Fruit fly (Drosophila melanogaster) whole organism, embryonic: ENCODE measurements around the gene CalpB.

ENCODE experiments used
- Antp ChIP-seq: fragments of 200-800 bp; sonication (Bioruptor generic); optimal IDR thresholded peaks from 3 replicates; lab custom pipeline; 2016; ENCODE audit warnings: missing biosample characterization, missing genetic modification characterization
- Atf-2 ChIP-seq: fragments of 200-800 bp; sonication (Bioruptor generic); optimal IDR thresholded peaks from 2 replicates; lab custom pipeline; 2016; ENCODE audit warnings: missing biosample characterization, missing genetic modification characterization
- BEAF-32 ChIP-seq: fragments of 200-800 bp; sonication (Bioruptor generic); optimal IDR thresholded peaks from 3 replicates; lab custom pipeline; 2017; ENCODE audit warnings: missing biosample characterization, missing genetic modification characterization, mild to moderate bottlenecking, moderate library complexity, missing genetic modification reagents
- Bgb ChIP-seq: fragments of 200-800 bp; sonication (Bioruptor generic); IDR thresholded peaks from 2 replicates; pipeline ENCODE4 v1.3.6; 2022; ENCODE audit warnings: missing biosample characterization, missing genetic modification characterization; ENCODE audit not compliant: partially characterized antibody
- CG11398 ChIP-seq: fragments of 200-800 bp; sonication (Bioruptor generic); optimal IDR thresholded peaks from 2 replicates; lab custom pipeline; 2016; ENCODE audit warnings: missing biosample characterization, missing genetic modification characterization
- CG12104 ChIP-seq: fragments of 200-800 bp; sonication (Bioruptor generic); optimal IDR thresholded peaks from 3 replicates; lab custom pipeline; 2016; ENCODE audit warnings: missing biosample characterization, missing genetic modification characterization
- CG13775 ChIP-seq: fragments of 200-800 bp; sonication (Bioruptor generic); optimal IDR thresholded peaks from 3 replicates; lab custom pipeline; 2017; ENCODE audit warnings: missing biosample characterization, mild to moderate bottlenecking, missing genetic modification characterization
- CG14965 ChIP-seq: fragments of 200-800 bp; sonication (Bioruptor generic); optimal IDR thresholded peaks from 2 replicates; lab custom pipeline; 2016; ENCODE audit warnings: missing biosample characterization, missing genetic modification characterization, borderline replicate concordance
- CG17361 ChIP-seq: fragments of 200-800 bp; sonication (Bioruptor generic); IDR thresholded peaks from 3 replicates; pipeline ENCODE4 v1.3.6; 2022; ENCODE audit warnings: missing biosample characterization, missing genetic modification characterization
- CG18262 ChIP-seq: fragments of 200-800 bp; optimal IDR thresholded peaks from 3 replicates; lab custom pipeline; 2019; ENCODE audit warnings: missing biosample characterization, mild to moderate bottlenecking, missing genetic modification characterization, moderate library complexity
- CG18619 ChIP-seq: fragments of 200-800 bp; sonication (Bioruptor generic); optimal IDR thresholded peaks from 3 replicates; lab custom pipeline; 2017; ENCODE audit warnings: missing biosample characterization, mild to moderate bottlenecking, missing genetic modification characterization
- CG2678 ChIP-seq: fragments of 200-800 bp; sonication (Bioruptor generic); optimal IDR thresholded peaks from 3 replicates; lab custom pipeline; 2019; ENCODE audit warnings: missing biosample characterization, mild to moderate bottlenecking, missing genetic modification characterization, moderate library complexity
- CG30020 ChIP-seq: fragments of 200-800 bp; optimal IDR thresholded peaks from 2 replicates; lab custom pipeline; 2019; ENCODE audit warnings: missing biosample characterization, mild to moderate bottlenecking, missing genetic modification characterization, moderate library complexity
- CG3065 ChIP-seq: fragments of 200-800 bp; sonication (Bioruptor generic); optimal IDR thresholded peaks from 2 replicates; lab custom pipeline; 2016; ENCODE audit warnings: missing biosample characterization, missing genetic modification characterization
- CG31388 ChIP-seq: fragments of 200-800 bp; sonication (Bioruptor generic); optimal IDR thresholded peaks from 2 replicates; lab custom pipeline; 2016; ENCODE audit warnings: missing biosample characterization, missing genetic modification characterization
- CG3847 ChIP-seq: fragments of 200-800 bp; sonication (Bioruptor generic); IDR thresholded peaks from 2 replicates; pipeline ENCODE4 v1.3.6; 2022; ENCODE audit warnings: missing biosample characterization, missing genetic modification characterization
- CG4424 ChIP-seq: fragments of 200-800 bp; sonication (Bioruptor generic); optimal IDR thresholded peaks from 3 replicates; lab custom pipeline; 2016; ENCODE audit warnings: missing biosample characterization, missing genetic modification characterization
- CG7372 ChIP-seq: fragments of 200-800 bp; sonication (Bioruptor generic); IDR thresholded peaks from 2 replicates; pipeline ENCODE4 v1.3.6; 2022; ENCODE audit warnings: missing biosample characterization, missing genetic modification characterization
- CG8089 ChIP-seq: fragments of 200-800 bp; sonication (Bioruptor generic); optimal IDR thresholded peaks from 3 replicates; lab custom pipeline; 2016; ENCODE audit warnings: missing biosample characterization, missing genetic modification characterization
- CG8924 ChIP-seq: fragments of 200-800 bp; optimal IDR thresholded peaks from 3 replicates; lab custom pipeline; 2019; ENCODE audit warnings: missing biosample characterization, mild to moderate bottlenecking, missing genetic modification characterization, moderate library complexity
- CG9609 ChIP-seq: fragments of 200-800 bp; sonication (Bioruptor generic); optimal IDR thresholded peaks from 3 replicates; lab custom pipeline; 2016; ENCODE audit warnings: missing biosample characterization, missing genetic modification characterization
- CG9727 ChIP-seq: fragments of 200-800 bp; sonication (Bioruptor generic); optimal IDR thresholded peaks from 3 replicates; lab custom pipeline; 2017; ENCODE audit warnings: missing biosample characterization, mild to moderate bottlenecking, missing genetic modification characterization
- Eip74EF ChIP-seq, 2 experiments: fragments of 200-800 bp in 1 of 2; fragments of >200 bp in 1 of 2; sonication (Bioruptor generic) in 1 of 2; optimal IDR thresholded peaks; 2 replicates each; lab custom pipeline; 2017 to 2019; ENCODE audit warnings: missing biosample characterization in 2 of 2, missing genetic modification characterization in 2 of 2, mild to moderate bottlenecking in 1 of 2, moderate library complexity in 1 of 2
- Hmr ChIP-seq: fragments of 200-800 bp; sonication (Bioruptor generic); optimal IDR thresholded peaks from 3 replicates; lab custom pipeline; 2017; ENCODE audit warnings: mild to moderate bottlenecking, missing biosample characterization, missing genetic modification reagents, missing genetic modification characterization
- Hr39 ChIP-seq: fragments of >200 bp; optimal IDR thresholded peaks from 2 replicates; lab custom pipeline; 2017
- MBD-R2 ChIP-seq: fragments of 200-800 bp; sonication (Bioruptor generic); IDR thresholded peaks from 2 replicates; pipeline ENCODE4 v1.3.6; 2022; ENCODE audit warnings: missing biosample characterization, missing genetic modification characterization
- MESR4 ChIP-seq: fragments of 200-800 bp; sonication (Bioruptor generic); optimal IDR thresholded peaks from 2 replicates; lab custom pipeline; 2018; ENCODE audit warnings: missing biosample characterization, mild to moderate bottlenecking, missing genetic modification characterization, moderate library complexity
- Neu2 ChIP-seq: fragments of 200-800 bp; sonication (Bioruptor generic); optimal IDR thresholded peaks from 3 replicates; lab custom pipeline; 2016; ENCODE audit warnings: missing biosample characterization, missing genetic modification characterization, borderline replicate concordance
- Nf-YC ChIP-seq: fragments of 200-800 bp; optimal IDR thresholded peaks from 3 replicates; lab custom pipeline; 2019; ENCODE audit warnings: missing biosample characterization, mild to moderate bottlenecking, missing genetic modification characterization, moderate library complexity
- Sry-δ ChIP-seq: fragments of 200-800 bp; sonication (Bioruptor generic); optimal IDR thresholded peaks from 2 replicates; lab custom pipeline; 2016; ENCODE audit warnings: missing biosample characterization, missing genetic modification characterization
- ab ChIP-seq: fragments of 200-800 bp; sonication (Bioruptor generic); optimal IDR thresholded peaks from 2 replicates; lab custom pipeline; 2016; ENCODE audit warnings: missing biosample characterization, missing genetic modification characterization
- ac ChIP-seq: fragments of 200-800 bp; sonication (Bioruptor generic); optimal IDR thresholded peaks from 3 replicates; lab custom pipeline; 2017; ENCODE audit warnings: missing biosample characterization, mild to moderate bottlenecking, missing genetic modification characterization
- amos ChIP-seq: fragments of 200-800 bp; sonication (Bioruptor generic); IDR thresholded peaks from 2 replicates; pipeline ENCODE4 v1.3.6; 2022; ENCODE audit warnings: missing biosample characterization, missing genetic modification characterization; ENCODE audit not compliant: partially characterized antibody
- bigmax ChIP-seq: fragments of 200-800 bp; sonication (Bioruptor generic); optimal IDR thresholded peaks from 2 replicates; lab custom pipeline; 2018; ENCODE audit warnings: missing biosample characterization, mild to moderate bottlenecking, missing genetic modification characterization
- crol ChIP-seq: fragments of 200-800 bp; sonication (Bioruptor generic); IDR thresholded peaks from 2 replicates; pipeline ENCODE4 v1.3.6; 2022; ENCODE audit warnings: missing biosample characterization, missing genetic modification characterization
- disco-r ChIP-seq: fragments of 200-800 bp; sonication (Bioruptor generic); optimal IDR thresholded peaks from 2 replicates; lab custom pipeline; 2016; ENCODE audit warnings: missing biosample characterization, missing genetic modification characterization
- dm ChIP-seq: fragments of 200-800 bp; sonication (Bioruptor generic); optimal IDR thresholded peaks from 3 replicates; lab custom pipeline; 2016; ENCODE audit warnings: missing biosample characterization, missing genetic modification characterization
- gcm ChIP-seq: fragments of 200-800 bp; sonication (Bioruptor generic); optimal IDR thresholded peaks from 2 replicates; lab custom pipeline; 2019; ENCODE audit warnings: missing biosample characterization, mild to moderate bottlenecking, missing genetic modification characterization, moderate library complexity
- gfzf ChIP-seq: fragments of 200-800 bp; sonication (Bioruptor generic); optimal IDR thresholded peaks from 2 replicates; lab custom pipeline; 2016; ENCODE audit warnings: missing biosample characterization, mild to moderate bottlenecking, missing genetic modification characterization, moderate library complexity
- hkb ChIP-seq, 2 experiments: fragments of 200-800 bp in 1 of 2; fragments of >200 bp in 1 of 2; sonication (Bioruptor generic) in 1 of 2; IDR thresholded peaks in 1 of 2; optimal IDR thresholded peaks in 1 of 2; 2 replicates each; pipeline versions ENCODE4 v1.3.6 to Lab custom; 2017 to 2022; ENCODE audit warnings: missing biosample characterization in 1 of 2, missing genetic modification characterization in 1 of 2
- pita ChIP-seq: fragments of 200-800 bp; sonication (Bioruptor generic); optimal IDR thresholded peaks from 2 replicates; lab custom pipeline; 2017; ENCODE audit warnings: missing biosample characterization, mild to moderate bottlenecking, missing genetic modification characterization
- seq ChIP-seq: fragments of 200-800 bp; sonication (Bioruptor generic); IDR thresholded peaks from 2 replicates; pipeline ENCODE4 v1.3.6; 2022; ENCODE audit warnings: missing biosample characterization, missing genetic modification characterization
- sima ChIP-seq: fragments of 200-800 bp; sonication (Bioruptor generic); optimal IDR thresholded peaks from 2 replicates; lab custom pipeline; 2016; ENCODE audit warnings: missing biosample characterization, missing genetic modification characterization
- sr ChIP-seq: fragments of 200-800 bp; sonication (Bioruptor generic); IDR thresholded peaks from 3 replicates; pipeline ENCODE4 v1.3.6; 2022; ENCODE audit warnings: missing biosample characterization, missing genetic modification characterization
- toy ChIP-seq: fragments of 200-800 bp; sonication (Bioruptor generic); IDR thresholded peaks from 2 replicates; pipeline ENCODE4 v1.3.6; 2022; ENCODE audit warnings: missing biosample characterization, missing genetic modification characterization
- trh ChIP-seq: fragments of 200-800 bp; sonication (Bioruptor generic); optimal IDR thresholded peaks from 2 replicates; lab custom pipeline; 2016; ENCODE audit warnings: missing biosample characterization, missing genetic modification characterization
- vfl ChIP-seq: fragments of 200-800 bp; sonication (Bioruptor generic); optimal IDR thresholded peaks from 2 replicates; lab custom pipeline; 2016; ENCODE audit warnings: missing biosample characterization, missing genetic modification characterization
- wdn ChIP-seq: fragments of 200-800 bp; sonication (Bioruptor generic); IDR thresholded peaks from 2 replicates; pipeline ENCODE4 v1.3.6; 2022; ENCODE audit warnings: missing biosample characterization, missing genetic modification characterization
- wek ChIP-seq: fragments of 200-800 bp; sonication (Bioruptor generic); optimal IDR thresholded peaks from 3 replicates; lab custom pipeline; 2018; ENCODE audit warnings: missing biosample characterization, mild to moderate bottlenecking, missing genetic modification characterization, moderate library complexity
- z ChIP-seq: fragments of 200-800 bp; sonication (Bioruptor generic); IDR thresholded peaks from 3 replicates; pipeline ENCODE4 v1.3.6; 2022; ENCODE audit warnings: missing biosample characterization, missing genetic modification characterization

CalpB gene

DNA sequence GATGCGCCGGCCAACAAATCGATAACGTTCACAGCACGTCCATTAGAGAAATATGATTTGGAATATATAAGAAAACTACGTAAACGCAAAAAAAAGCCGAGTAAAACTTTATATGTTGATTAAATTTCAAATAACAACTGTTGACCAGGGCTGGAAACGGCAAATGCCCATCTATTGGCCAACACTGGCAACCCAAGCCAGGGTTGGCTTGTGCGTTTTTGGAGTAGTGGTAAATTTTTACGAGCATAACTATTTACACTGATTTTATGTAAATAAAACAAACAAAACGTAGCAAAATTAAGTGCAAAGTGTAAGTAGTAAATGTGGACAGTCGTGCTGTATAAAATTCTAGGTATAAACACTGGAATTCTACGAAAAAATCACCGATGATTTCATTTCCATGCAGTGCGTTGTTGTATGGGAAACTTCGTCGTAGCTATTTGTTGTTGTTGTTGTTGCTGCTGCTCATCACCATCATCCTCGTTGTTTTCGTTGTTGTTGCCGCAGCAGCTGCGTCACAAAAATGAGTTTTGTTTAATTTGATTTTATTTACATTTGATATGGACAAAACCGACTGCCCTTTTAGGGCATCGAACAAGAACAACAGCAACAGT lies 10.6 kb downstream of the CalpB start, which contains the start of gene nudE (continued):
- TF ChIP-seq CG14965 (GFP tag; lab: Kevin White, UChicago) (no peak), CG17361 (GFP tag; lab: Robert Waterston, UW) (no peak), CG9609 (GFP tag; lab: Kevin White, UChicago) (no peak), MESR4 (GFP tag; lab: Kevin White, UChicago) (peak; percentile 84), trh (GFP tag; lab: Kevin White, UChicago) (no peak), Neu2 (peak; percentile 17), CG12104 (GFP tag; lab: Kevin White, UChicago) (no peak), CG18262 (tag; lab: Kevin White, UChicago) (no peak), crol (GFP tag; lab: Robert Waterston, UW) (no peak), CG3065 (GFP tag; lab: Kevin White, UChicago) (no peak), Eip74EF (GFP tag; optimal IDR thresholded peaks at IDR 0.05; lab: Kevin White, UChicago) (no peak), CG2678 (tag; lab: Kevin White, UChicago) (peak; percentile 42), vfl (GFP tag; lab: Kevin White, UChicago) (no peak), CG11398 (GFP tag; lab: Kevin White, UChicago) (no peak), gfzf (no peak), Atf-2 (GFP tag; lab: Kevin White, UChicago) (no peak), CG13775 (GFP tag; lab: Kevin White, UChicago) (no peak), sima (GFP tag; lab: Kevin White, UChicago) (no peak), Nf-YC (no peak), Hr39 (lab: Kevin White, UChicago) (no peak), gcm (GFP tag; lab: Kevin White, UChicago) (no peak), BEAF-32 (GFP tag; lab: Kevin White, UChicago) (peak; percentile 36), sr (GFP tag; lab: Robert Waterston, UW) (no peak), CG8924 (tag; lab: Kevin White, UChicago) (peak; percentile 25), MBD-R2 (GFP tag; lab: Robert Waterston, UW) (peak; percentile 39), pita (no peak), CG31388 (no peak), wek (GFP tag; lab: Kevin White, UChicago) (no peak), CG4424 (peak; percentile 22), disco-r (no peak), ac (GFP tag; lab: Kevin White, UChicago) (no peak), Sry-δ (GFP tag; lab: Kevin White, UChicago) (peak; percentile 46), Hmr (peak; percentile 21), CG18619 (GFP tag; lab: Kevin White, UChicago) (no peak), Antp (GFP tag; lab: Kevin White, UChicago) (peak; percentile 60), hkb (optimal IDR thresholded peaks at IDR 0.05; lab: Kevin White, UChicago) (no peak), hkb (GFP tag; IDR thresholded peaks at IDR 0.05; lab: Robert Waterston, UW) (no peak), CG8089 (no peak), ab (GFP tag; lab: Kevin White, UChicago) (peak; percentile 3), bigmax (GFP tag; lab: Kevin White, UChicago) (no peak), CG3847 (GFP tag; lab: Robert Waterston, UW) (peak; percentile 60), amos (0 out of 2 replicates have a peak, but pooled peaks have one; percentile 22), Bgb (GFP tag; lab: Robert Waterston, UW) (peak; percentile 22; the same call in 1 of the 2 replicates), seq (no peak), CG30020 (tag; lab: Kevin White, UChicago) (no peak), z (GFP tag; lab: Robert Waterston, UW) (no peak), toy (GFP tag; lab: Robert Waterston, UW) (no peak), CG9727 (GFP tag; lab: Kevin White, UChicago) (no peak), dm (peak; percentile 24), CG7372 (GFP tag; lab: Robert Waterston, UW) (no peak), wdn (no peak)
